Fruit fly (Drosophila melanogaster) whole organism, embryonic: Measurements from ENCODE around the gene CG7557.

Experiments used
- Atf-2 ChIP-seq: fragments of 200-800 bp; sonication (Bioruptor generic); optimal IDR thresholded peaks from 2 replicates; lab custom pipeline; 2016; ENCODE audit warnings: missing biosample characterization, missing genetic modification characterization
- CG10209 ChIP-seq: fragments of 200-800 bp; sonication (Bioruptor generic); optimal IDR thresholded peaks from 3 replicates; lab custom pipeline; 2017; ENCODE audit warnings: missing biosample characterization, mild to moderate bottlenecking, missing genetic modification characterization, missing genetic modification reagents
- CG11560 ChIP-seq: fragments of 200-800 bp; sonication (Bioruptor generic); IDR thresholded peaks from 3 replicates; pipeline ENCODE4 v1.3.6; 2022; ENCODE audit warnings: missing biosample characterization, missing genetic modification characterization
- CG1233 ChIP-seq: fragments of 200-800 bp; sonication (Bioruptor generic); optimal IDR thresholded peaks from 4 replicates; lab custom pipeline; 2018; ENCODE audit warnings: missing biosample characterization, mild to moderate bottlenecking, missing genetic modification characterization
- CG13123 ChIP-seq: fragments of 200-800 bp; sonication (Bioruptor generic); optimal IDR thresholded peaks from 2 replicates; lab custom pipeline; 2016; ENCODE audit warnings: missing biosample characterization, missing genetic modification characterization
- CG14965 ChIP-seq: fragments of 200-800 bp; sonication (Bioruptor generic); optimal IDR thresholded peaks from 2 replicates; lab custom pipeline; 2016; ENCODE audit warnings: missing biosample characterization, missing genetic modification characterization, borderline replicate concordance
- CG17829 ChIP-seq: fragments of 200-800 bp; optimal IDR thresholded peaks from 2 replicates; lab custom pipeline; 2019; ENCODE audit warnings: missing biosample characterization, mild to moderate bottlenecking, missing genetic modification characterization, moderate library complexity
- CG2120 ChIP-seq: fragments of 200-800 bp; sonication (Bioruptor generic); optimal IDR thresholded peaks from 3 replicates; lab custom pipeline; 2016; ENCODE audit warnings: missing biosample characterization, missing genetic modification characterization
- CG2199 ChIP-seq: fragments of 200-800 bp; sonication (Bioruptor generic); IDR thresholded peaks from 3 replicates; pipeline ENCODE4 v1.3.6; 2022; ENCODE audit warnings: missing biosample characterization, missing genetic modification characterization
- CG2202 ChIP-seq: fragments of 200-800 bp; sonication (Bioruptor generic); optimal IDR thresholded peaks from 2 replicates; lab custom pipeline; 2018; ENCODE audit warnings: missing biosample characterization, mild to moderate bottlenecking, missing genetic modification characterization
- CG31365 ChIP-seq: fragments of 200-800 bp; sonication (Bioruptor generic); optimal IDR thresholded peaks from 2 replicates; lab custom pipeline; 2018; ENCODE audit warnings: missing biosample characterization, mild to moderate bottlenecking, missing genetic modification characterization
- CG31441 ChIP-seq: fragments of 200-800 bp; sonication (Bioruptor generic); IDR thresholded peaks from 2 replicates; pipeline ENCODE4 v1.3.6; 2022; ENCODE audit warnings: missing biosample characterization, missing genetic modification characterization
- CG3163 ChIP-seq: fragments of 200-800 bp; sonication (Bioruptor generic); optimal IDR thresholded peaks from 3 replicates; lab custom pipeline; 2016; ENCODE audit warnings: missing biosample characterization, missing genetic modification characterization
- CG32532 ChIP-seq: fragments of 200-800 bp; sonication (Bioruptor generic); IDR thresholded peaks from 2 replicates; pipeline ENCODE4 v1.3.6; 2022; ENCODE audit warnings: missing biosample characterization, missing genetic modification characterization
- CG3407 ChIP-seq: fragments of 200-800 bp; sonication (Bioruptor generic); optimal IDR thresholded peaks from 2 replicates; lab custom pipeline; 2018; ENCODE audit warnings: missing biosample characterization, mild to moderate bottlenecking, missing genetic modification characterization
- CG4730 ChIP-seq: fragments of 200-800 bp; sonication (Bioruptor generic); IDR thresholded peaks from 2 replicates; pipeline ENCODE4 v1.3.6; 2022; ENCODE audit warnings: missing biosample characterization, missing genetic modification characterization
- CG6813 ChIP-seq: fragments of 200-800 bp; sonication (Bioruptor generic); optimal IDR thresholded peaks from 2 replicates; lab custom pipeline; 2017; ENCODE audit warnings: missing biosample characterization, missing genetic modification characterization, mild to moderate bottlenecking, moderate library complexity, missing genetic modification reagents
- CG7928 ChIP-seq: fragments of 200-800 bp; sonication (Bioruptor generic); optimal IDR thresholded peaks from 2 replicates; lab custom pipeline; 2017; ENCODE audit warnings: missing biosample characterization, mild to moderate bottlenecking, missing genetic modification characterization
- CG7987 ChIP-seq: fragments of 200-800 bp; sonication (Bioruptor generic); optimal IDR thresholded peaks from 2 replicates; lab custom pipeline; 2018; ENCODE audit warnings: missing biosample characterization, mild to moderate bottlenecking, missing genetic modification characterization, moderate library complexity
- CG8765 ChIP-seq: fragments of 200-800 bp; sonication (Bioruptor generic); IDR thresholded peaks from 2 replicates; pipeline ENCODE4 v1.3.6; 2022; ENCODE audit warnings: missing biosample characterization, missing genetic modification characterization
- CG9437 ChIP-seq: fragments of 200-800 bp; sonication (Bioruptor generic); optimal IDR thresholded peaks from 2 replicates; lab custom pipeline; 2018; ENCODE audit warnings: missing biosample characterization, mild to moderate bottlenecking, missing genetic modification characterization
- Dip3 ChIP-seq: fragments of 200-800 bp; sonication (Bioruptor generic); optimal IDR thresholded peaks from 3 replicates; lab custom pipeline; 2016; ENCODE audit warnings: missing biosample characterization, missing genetic modification characterization
- Fer2 ChIP-seq: fragments of 200-800 bp; sonication (Bioruptor generic); optimal IDR thresholded peaks from 2 replicates; lab custom pipeline; 2018; ENCODE audit warnings: missing biosample characterization, mild to moderate bottlenecking, missing genetic modification characterization, moderate library complexity
- Hmr ChIP-seq: fragments of 200-800 bp; sonication (Bioruptor generic); optimal IDR thresholded peaks from 3 replicates; lab custom pipeline; 2017; ENCODE audit warnings: mild to moderate bottlenecking, missing biosample characterization, missing genetic modification reagents, missing genetic modification characterization
- Hr3 ChIP-seq: fragments of 200-800 bp; sonication (Bioruptor generic); optimal IDR thresholded peaks from 3 replicates; lab custom pipeline; 2016; ENCODE audit warnings: missing biosample characterization, missing genetic modification characterization
- Hr39 ChIP-seq: fragments of >200 bp; optimal IDR thresholded peaks from 2 replicates; lab custom pipeline; 2017
- MBD-R2 ChIP-seq: fragments of 200-800 bp; sonication (Bioruptor generic); IDR thresholded peaks from 2 replicates; pipeline ENCODE4 v1.3.6; 2022; ENCODE audit warnings: missing biosample characterization, missing genetic modification characterization
- Mes4 ChIP-seq: fragments of 200-800 bp; sonication (Bioruptor generic); optimal IDR thresholded peaks from 2 replicates; lab custom pipeline; 2016; ENCODE audit warnings: missing biosample characterization, missing genetic modification characterization
- NFAT ChIP-seq: fragments of 200-800 bp; sonication (Bioruptor generic); IDR thresholded peaks from 2 replicates; pipeline ENCODE4 v1.3.6; 2022; ENCODE audit warnings: missing biosample characterization, missing genetic modification characterization
- Poxn ChIP-seq: fragments of 200-800 bp; sonication (Bioruptor generic); IDR thresholded peaks from 2 replicates; pipeline ENCODE4 v1.3.6; 2022; ENCODE audit warnings: missing biosample characterization, missing genetic modification characterization
- Sin3A ChIP-seq: fragments of >200 bp; optimal IDR thresholded peaks from 2 replicates; lab custom pipeline; 2018
- ab ChIP-seq: fragments of 200-800 bp; sonication (Bioruptor generic); optimal IDR thresholded peaks from 2 replicates; lab custom pipeline; 2016; ENCODE audit warnings: missing biosample characterization, missing genetic modification characterization
- abd-A ChIP-seq: fragments of 200-800 bp; sonication (Bioruptor generic); optimal IDR thresholded peaks from 3 replicates; lab custom pipeline; 2019; ENCODE audit warnings: missing biosample characterization, mild to moderate bottlenecking, missing genetic modification characterization, moderate library complexity
- bowl ChIP-seq: fragments of 200-800 bp; sonication (Bioruptor generic); IDR thresholded peaks from 2 replicates; pipeline ENCODE4 v1.3.6; 2022; ENCODE audit warnings: missing biosample characterization, missing genetic modification characterization
- br ChIP-seq: fragments of >200 bp; optimal IDR thresholded peaks from 2 replicates; lab custom pipeline; 2017
- bsh ChIP-seq, 2 experiments: fragments of 200-800 bp; sonication (Bioruptor generic); optimal IDR thresholded peaks; 2 replicates each; lab custom pipeline; 2017 to 2018; ENCODE audit warnings: mild to moderate bottlenecking in 2 of 2, missing biosample characterization in 2 of 2, missing genetic modification characterization in 2 of 2, moderate library complexity in 1 of 2
- cato ChIP-seq: fragments of 200-800 bp; sonication (Bioruptor generic); optimal IDR thresholded peaks from 2 replicates; lab custom pipeline; 2016; ENCODE audit warnings: missing biosample characterization, missing genetic modification characterization, borderline replicate concordance
- chn ChIP-seq: fragments of 200-800 bp; sonication (Bioruptor generic); optimal IDR thresholded peaks from 2 replicates; lab custom pipeline; 2016; ENCODE audit warnings: missing biosample characterization, missing genetic modification characterization
- gro ChIP-seq: fragments of 200-800 bp; sonication (Bioruptor generic); optimal IDR thresholded peaks from 2 replicates; lab custom pipeline; 2016; ENCODE audit warnings: missing biosample characterization, missing genetic modification characterization
- hth ChIP-seq: fragments of >200 bp; optimal IDR thresholded peaks from 2 replicates; lab custom pipeline; 2017; ENCODE audit warnings: inconsistent platforms
- ind ChIP-seq: fragments of 200-800 bp; sonication (Bioruptor generic); optimal IDR thresholded peaks from 3 replicates; lab custom pipeline; 2016; ENCODE audit warnings: missing biosample characterization, missing genetic modification characterization
- kni ChIP-seq: fragments of 200-800 bp; sonication (Bioruptor generic); optimal IDR thresholded peaks from 3 replicates; lab custom pipeline; 2017; ENCODE audit warnings: mild to moderate bottlenecking, missing biosample characterization, missing genetic modification reagents, missing genetic modification characterization
- lbe ChIP-seq: fragments of 200-800 bp; sonication (Bioruptor generic); optimal IDR thresholded peaks from 2 replicates; lab custom pipeline; 2016; ENCODE audit warnings: missing biosample characterization, mild to moderate bottlenecking, missing genetic modification characterization
- lmd ChIP-seq: fragments of 200-800 bp; sonication (Bioruptor generic); IDR thresholded peaks from 2 replicates; pipeline ENCODE4 v1.3.6; 2022; ENCODE audit warnings: missing biosample characterization, missing genetic modification characterization
- phol ChIP-seq: fragments of 200-800 bp; sonication (Bioruptor generic); optimal IDR thresholded peaks from 3 replicates; lab custom pipeline; 2018; ENCODE audit warnings: missing biosample characterization, mild to moderate bottlenecking, missing genetic modification characterization, moderate library complexity
- row ChIP-seq: fragments of 200-800 bp; sonication (Bioruptor generic); IDR thresholded peaks from 3 replicates; pipeline ENCODE4 v1.3.6; 2022; ENCODE audit warnings: missing biosample characterization, missing genetic modification characterization
- sens-2 ChIP-seq: fragments of 200-800 bp; sonication (Bioruptor generic); IDR thresholded peaks from 2 replicates; pipeline ENCODE4 v1.3.6; 2022; ENCODE audit warnings: missing biosample characterization, missing genetic modification characterization
- sima ChIP-seq: fragments of 200-800 bp; sonication (Bioruptor generic); optimal IDR thresholded peaks from 2 replicates; lab custom pipeline; 2016; ENCODE audit warnings: missing biosample characterization, missing genetic modification characterization
- tna ChIP-seq: fragments of 200-800 bp; sonication (Bioruptor generic); IDR thresholded peaks from 2 replicates; pipeline ENCODE4 v1.3.6; 2022; ENCODE audit warnings: missing biosample characterization, missing genetic modification characterization; ENCODE audit not compliant: partially characterized antibody
- vvl ChIP-seq: fragments of 200-800 bp; sonication (Bioruptor generic); IDR thresholded peaks from 2 replicates; pipeline ENCODE4 v1.3.6; 2022; ENCODE audit warnings: missing biosample characterization, missing genetic modification characterization
- zfh2 ChIP-seq: fragments of 200-800 bp; sonication (Bioruptor generic); optimal IDR thresholded peaks from 2 replicates; lab custom pipeline; 2016; ENCODE audit warnings: missing biosample characterization, missing genetic modification characterization

CG7557 gene

DNA sequence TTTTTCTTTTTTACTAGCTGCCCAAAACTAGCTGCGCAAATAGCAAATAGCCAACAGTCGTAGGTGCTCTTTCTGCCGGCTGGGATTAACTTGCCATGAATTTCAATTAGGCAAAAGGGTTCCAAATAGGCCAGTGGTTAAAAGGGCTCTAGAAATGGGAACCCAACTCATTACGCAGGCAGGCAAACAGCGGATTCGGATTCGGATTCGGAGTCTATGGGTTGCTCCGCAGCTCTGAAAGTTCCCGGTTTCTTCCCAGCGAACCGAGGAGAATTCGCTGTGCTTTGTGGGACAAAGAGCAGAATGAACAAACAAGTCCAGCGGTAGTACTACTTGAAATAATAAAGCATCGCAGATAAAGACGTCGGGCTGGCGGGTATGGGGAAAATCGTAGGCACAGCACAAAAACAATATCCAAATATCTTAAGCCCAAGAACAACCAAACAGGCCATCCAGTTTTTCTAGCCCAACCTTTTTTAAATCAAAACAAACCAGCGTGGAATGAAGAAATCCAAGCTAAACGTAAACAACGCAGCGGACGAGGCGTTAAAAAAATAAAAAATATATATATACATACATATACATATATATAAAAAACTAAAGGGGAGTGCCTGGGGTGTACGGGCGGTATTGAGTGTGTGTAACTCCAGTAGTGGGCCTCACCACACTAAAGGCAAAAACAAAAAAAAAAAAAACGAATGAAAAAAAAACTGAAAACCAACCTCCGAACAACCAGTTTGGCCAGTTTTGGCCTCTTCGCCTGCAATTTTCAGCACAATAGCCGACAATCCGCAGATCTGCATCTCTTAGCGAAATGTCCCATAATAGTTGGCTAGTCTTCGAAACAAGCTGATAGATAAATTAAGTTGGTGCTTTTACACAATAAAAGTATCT, 2.8 kb upstream of the CG7557 start (continued):
- TF ChIP-seq CG2199 (GFP tag; lab: Robert Waterston, UW): 0 out of 3 replicates have a peak, but pooled peaks have one; percentile 20
- TF ChIP-seq Hr39: no peak
- no peak for TF ChIP-seq CG1233
- TF ChIP-seq abd-A (tag; lab: Kevin White, UChicago): no peak
- no peak for TF ChIP-seq CG14965 (GFP tag; lab: Kevin White, UChicago)
- no peak for TF ChIP-seq Poxn (GFP tag; lab: Robert Waterston, UW)
- TF ChIP-seq CG2120 (GFP tag; lab: Kevin White, UChicago): no peak
- peak; percentile 44; the same call in 1 of the 2 replicates for TF ChIP-seq NFAT (GFP tag; lab: Robert Waterston, UW)
- no peak for TF ChIP-seq CG9437
- TF ChIP-seq CG3163: no peak
- no peak for TF ChIP-seq phol (tag; lab: Kevin White, UChicago)
- TF ChIP-seq row (GFP tag; lab: Robert Waterston, UW): no peak
- TF ChIP-seq CG10209: no peak
- TF ChIP-seq CG32532: peak; percentile 55; the same call in 1 of the 2 replicates
- no peak for TF ChIP-seq CG31365
- no peak for TF ChIP-seq tna
- TF ChIP-seq CG13123 (GFP tag; lab: Kevin White, UChicago): no peak
- no peak for TF ChIP-seq Dip3 (GFP tag; lab: Kevin White, UChicago)
- TF ChIP-seq lbe: no peak
- TF ChIP-seq kni: peak; percentile 5
- TF ChIP-seq Sin3A (lab: Kevin White, UChicago): no peak
- no peak for TF ChIP-seq CG11560
- TF ChIP-seq CG31441 (GFP tag; lab: Robert Waterston, UW): no peak
- no peak for TF ChIP-seq ind (GFP tag; lab: Kevin White, UChicago)
- no peak for TF ChIP-seq lmd (GFP tag; lab: Robert Waterston, UW)
- TF ChIP-seq CG6813 (GFP tag; lab: Kevin White, UChicago): no peak
- no peak for TF ChIP-seq CG3407 (GFP tag; lab: Kevin White, UChicago)
- no peak for TF ChIP-seq bowl (GFP tag; lab: Robert Waterston, UW)
- no peak for TF ChIP-seq CG7928 (GFP tag; lab: Kevin White, UChicago)
- no peak for TF ChIP-seq CG8765 (GFP tag; lab: Robert Waterston, UW)
- no peak for TF ChIP-seq zfh2 (GFP tag; lab: Kevin White, UChicago)
- TF ChIP-seq chn (GFP tag; lab: Kevin White, UChicago): no peak
- TF ChIP-seq br (lab: Kevin White, UChicago): no peak
- no peak for TF ChIP-seq cato (GFP tag; lab: Kevin White, UChicago)
- TF ChIP-seq MBD-R2 (GFP tag; lab: Robert Waterston, UW): no peak
- TF ChIP-seq sima (GFP tag; lab: Kevin White, UChicago): no peak
- TF ChIP-seq Mes4 (GFP tag; lab: Kevin White, UChicago): no peak
- TF ChIP-seq bsh (GFP tag; optimal IDR thresholded peaks at IDR 0.05; lab: Kevin White, UChicago): peak in 1 of 2 experiments; percentile 52
- no peak for TF ChIP-seq Fer2 (tag; lab: Kevin White, UChicago)
- no peak for TF ChIP-seq ab (GFP tag; lab: Kevin White, UChicago)
- no peak for TF ChIP-seq gro
- TF ChIP-seq Hr3 (GFP tag; lab: Kevin White, UChicago): no peak
- TF ChIP-seq CG4730: no peak
- TF ChIP-seq vvl (GFP tag; lab: Robert Waterston, UW): peak; percentile 17; the same call in 1 of the 2 replicates
- TF ChIP-seq hth: no peak
- TF ChIP-seq Atf-2 (GFP tag; lab: Kevin White, UChicago): no peak
- peak; percentile 40 for TF ChIP-seq Hmr (GFP tag; lab: Kevin White, UChicago)
- TF ChIP-seq CG7987 (GFP tag; lab: Kevin White, UChicago): no peak
- no peak for TF ChIP-seq CG17829 (tag; lab: Kevin White, UChicago)
- TF ChIP-seq sens-2 (GFP tag; lab: Robert Waterston, UW): no peak
- no peak for TF ChIP-seq CG2202
